Worm (Caenorhabditis elegans): ENCODE data around the gene adm-4.
A peak's percentile ranks its signal among the peaks of the same experiment; 100 is the strongest.

adm-4 gene

ce11 chrX:7834117-7834516, 36.0 kb upstream of the adm-4 start, which contains the start of gene sul-3:
TSS of gene sul-3 (minus strand) at chrX:7834217.
- TF ChIP-seq elt-3 (tag; optimal IDR thresholded peaks at IDR 0.05), result no peak
- TF ChIP-seq mab-5 (tag; optimal IDR thresholded peaks at IDR 0.05), result no peak
- TF ChIP-seq ceh-83 (GFP tag; optimal IDR thresholded peaks at IDR 0.05), result no peak
- no peak for TF ChIP-seq drap-1 (GFP tag; optimal IDR thresholded peaks at IDR 0.05)
- no peak for TF ChIP-seq lin-13 (tag; optimal IDR thresholded peaks at IDR 0.05)
- TF ChIP-seq zip-8 (tag; optimal IDR thresholded peaks at IDR 0.05), result no peak
- TF ChIP-seq nhr-2 (tag; optimal IDR thresholded peaks at IDR 0.05), result no peak
- no peak for TF ChIP-seq sptf-1 (tag; optimal IDR thresholded peaks at IDR 0.05)
- no peak for TF ChIP-seq M03D4.4 (tag; optimal IDR thresholded peaks at IDR 0.05)
- no peak for TF ChIP-seq ham-2 (GFP tag; optimal IDR thresholded peaks at IDR 0.05)
- TF ChIP-seq pha-4 (tag; optimal IDR thresholded peaks at IDR 0.05), result no peak
- no peak for TF ChIP-seq unc-62 (GFP tag; optimal IDR thresholded peaks at IDR 0.05)
- no peak for TF ChIP-seq unc-120 (tag; optimal IDR thresholded peaks at IDR 0.05; ENCODE audit: poor library complexity, severe bottlenecking)
- no peak for TF ChIP-seq bed-3 (GFP tag; optimal IDR thresholded peaks at IDR 0.05)
- no peak for TF ChIP-seq cnd-1 (tag; optimal IDR thresholded peaks at IDR 0.05)
- TF ChIP-seq ceh-39 (tag; optimal IDR thresholded peaks at IDR 0.05), result no peak
- TF ChIP-seq ceh-43 (GFP tag; optimal IDR thresholded peaks at IDR 0.05), result no peak

- no peak for TF ChIP-seq zip-8 (tag; optimal IDR thresholded peaks at IDR 0.05)
- no peak for TF ChIP-seq mab-5 (tag; optimal IDR thresholded peaks at IDR 0.05)
- TF ChIP-seq sem-2 (GFP tag; optimal IDR thresholded peaks at IDR 0.05), result no peak
- no peak for TF ChIP-seq ceh-83 (GFP tag; optimal IDR thresholded peaks at IDR 0.05)
Observed at ce11 chrX:7827989-7828388, 29.9 kb upstream of the adm-4 start.

ce11 chrX:7826590-7827260, 28.6 kb upstream of the adm-4 start:
- TF ChIP-seq elt-1 (tag; optimal IDR thresholded peaks at IDR 0.05; ENCODE audit: borderline replicate concordance, insufficient read depth) (peak; percentile 83), unc-62 (GFP tag; optimal IDR thresholded peaks at IDR 0.05) (peak; percentile 43), nhr-76 (tag; optimal IDR thresholded peaks at IDR 0.05) (no peak), nhr-2 (tag; optimal IDR thresholded peaks at IDR 0.05) (peak; percentile 40), M03D4.4 (tag; optimal IDR thresholded peaks at IDR 0.05) (no peak)

ce11 chrX:7825707-7826106, 27.6 kb upstream of the adm-4 start:
- TF ChIP-seq elt-1 (tag; optimal IDR thresholded peaks at IDR 0.05; ENCODE audit: borderline replicate concordance, insufficient read depth) (peak; percentile 90), bed-3 (GFP tag; optimal IDR thresholded peaks at IDR 0.05) (no peak), hlh-1 (tag; optimal IDR thresholded peaks at IDR 0.05) (peak; percentile 47), M03D4.4 (tag; optimal IDR thresholded peaks at IDR 0.05) (no peak), mab-5 (tag; optimal IDR thresholded peaks at IDR 0.05) (no peak), nhr-12 (tag; optimal IDR thresholded peaks at IDR 0.05) (no peak), unc-120 (tag; optimal IDR thresholded peaks at IDR 0.05; ENCODE audit: poor library complexity, severe bottlenecking) (peak; percentile 34), nhr-2 (tag; optimal IDR thresholded peaks at IDR 0.05) (peak; percentile 82), pha-4 (tag; optimal IDR thresholded peaks at IDR 0.05) (peak; percentile 20), ham-2 (GFP tag; optimal IDR thresholded peaks at IDR 0.05) (peak; percentile 36), snpc-4 (tag; optimal IDR thresholded peaks at IDR 0.05) (no peak), unc-62 (GFP tag; optimal IDR thresholded peaks at IDR 0.05) (peak; percentile 47)

ce11 chrX:7823108-7823704, 25.1 kb upstream of the adm-4 start, which contains the start of gene eef-1A.2:
TSS of gene eef-1A.2 (plus strand) at chrX:7823654.
- TF ChIP-seq elt-1 (tag; optimal IDR thresholded peaks at IDR 0.05; ENCODE audit: borderline replicate concordance, insufficient read depth), result no peak
- peak; percentile 91 for TF ChIP-seq nhr-2 (tag; optimal IDR thresholded peaks at IDR 0.05)
- TF ChIP-seq sptf-1 (tag; optimal IDR thresholded peaks at IDR 0.05), result peak; percentile 53
- no peak for TF ChIP-seq zip-8 (tag; optimal IDR thresholded peaks at IDR 0.05)
- peak; percentile 55 for TF ChIP-seq cnd-1 (tag; optimal IDR thresholded peaks at IDR 0.05)
- TF ChIP-seq nhr-76 (tag; optimal IDR thresholded peaks at IDR 0.05), result no peak
- no peak for TF ChIP-seq bed-3 (GFP tag; optimal IDR thresholded peaks at IDR 0.05)
- TF ChIP-seq unc-120 (tag; optimal IDR thresholded peaks at IDR 0.05; ENCODE audit: poor library complexity, severe bottlenecking), result peak; percentile 64
- TF ChIP-seq ceh-83 (GFP tag; optimal IDR thresholded peaks at IDR 0.05), result no peak
- TF ChIP-seq lsy-2 (tag; optimal IDR thresholded peaks at IDR 0.05), result peak; percentile 77
- peak; percentile 48 for TF ChIP-seq M03D4.4 (tag; optimal IDR thresholded peaks at IDR 0.05)
- no peak for TF ChIP-seq blmp-1 (tag; optimal IDR thresholded peaks at IDR 0.05)
- TF ChIP-seq sem-2 (GFP tag; optimal IDR thresholded peaks at IDR 0.05), result peak; percentile 26
- TF ChIP-seq snpc-4 (tag; optimal IDR thresholded peaks at IDR 0.05), result no peak
- TF ChIP-seq lin-13 (tag; optimal IDR thresholded peaks at IDR 0.05), result peak; percentile 54
- peak; percentile 31 for TF ChIP-seq ham-2 (GFP tag; optimal IDR thresholded peaks at IDR 0.05)
- TF ChIP-seq flh-1 (GFP tag; optimal IDR thresholded peaks at IDR 0.05), result no peak
- peak; percentile 74 for TF ChIP-seq nhr-237 (tag; optimal IDR thresholded peaks at IDR 0.05)
- TF ChIP-seq mls-2 (tag; optimal IDR thresholded peaks at IDR 0.05), result peak; percentile 82
- peak; percentile 40 for TF ChIP-seq ceh-43 (GFP tag; optimal IDR thresholded peaks at IDR 0.05)
- peak; percentile 49 for TF ChIP-seq elt-3 (tag; optimal IDR thresholded peaks at IDR 0.05)
- peak; percentile 47 for TF ChIP-seq ztf-11 (tag; optimal IDR thresholded peaks at IDR 0.05)
- peak; percentile 73 for TF ChIP-seq unc-62 (GFP tag; optimal IDR thresholded peaks at IDR 0.05)
- no peak for TF ChIP-seq nhr-12 (tag; optimal IDR thresholded peaks at IDR 0.05)
- peak; percentile 93 for TF ChIP-seq pha-4 (tag; optimal IDR thresholded peaks at IDR 0.05)
- TF ChIP-seq drap-1 (GFP tag; optimal IDR thresholded peaks at IDR 0.05), result peak; percentile 71
- TF ChIP-seq tbx-8 (GFP tag; optimal IDR thresholded peaks at IDR 0.05), result peak; percentile 5
- peak; percentile 82 for TF ChIP-seq hlh-1 (tag; optimal IDR thresholded peaks at IDR 0.05)
- TF ChIP-seq mab-5 (tag; optimal IDR thresholded peaks at IDR 0.05), result no peak
- TF ChIP-seq nhr-28 (tag; optimal IDR thresholded peaks at IDR 0.05), result no peak
- peak; percentile 94 for TF ChIP-seq ces-1 (GFP tag; optimal IDR thresholded peaks at IDR 0.05)
- peak; percentile 97 for TF ChIP-seq ceh-39 (tag; optimal IDR thresholded peaks at IDR 0.05)
- TF ChIP-seq mep-1 (tag; optimal IDR thresholded peaks at IDR 0.05), result peak; percentile 90
- TF ChIP-seq unc-39 (tag; optimal IDR thresholded peaks at IDR 0.05), result no peak

Data from whole organism, mixed stage, embryonic.